Worm (Caenorhabditis elegans) whole organism, midembryonic: Measurements from ENCODE around the gene srw-8.

Source experiments
- T22C8.4 ChIP-seq: fragments of 200-800 bp; sonication (Bioruptor generic); IDR thresholded peaks from 2 replicates; pipeline ENCODE4 v1.3.6; 2022; ENCODE audit warnings: missing genetic modification characterization, missing compliant biosample characterization
- flt-1 ChIP-seq: fragments of 200-800 bp; sonication (Bioruptor generic); IDR thresholded peaks from 2 replicates; pipeline ENCODE4 v1.3.6; 2022; ENCODE audit warnings: missing genetic modification characterization, missing compliant biosample characterization
- klf-2 ChIP-seq: fragments of 200-800 bp; sonication (Bioruptor generic); conservative IDR thresholded peaks from 2 replicates; pipeline ENCODE4 v1.3.6; 2022; ENCODE audit warnings: missing genetic modification reagents, missing genetic modification characterization, missing compliant biosample characterization
- med-1 ChIP-seq: sonication (generic microtip); optimal IDR thresholded peaks from 2 replicates; lab custom pipeline; 2017; ENCODE audit warnings: missing genetic modification characterization, mild to moderate bottlenecking, missing compliant biosample characterization, antibody characterized with exemption, missing genetic modification reagents; ENCODE audit not compliant: insufficient read depth
- ref-1 ChIP-seq: fragments of 200-800 bp; sonication (Bioruptor generic); conservative IDR thresholded peaks from 2 replicates; pipeline ENCODE4 v1.3.6; 2022; ENCODE audit warnings: missing genetic modification reagents, missing genetic modification characterization, missing compliant biosample characterization
- ztf-29 ChIP-seq: fragments of 200-800 bp; sonication (Bioruptor generic); IDR thresholded peaks from 2 replicates; pipeline ENCODE4 v1.3.6; 2022; ENCODE audit warnings: missing genetic modification reagents, missing genetic modification characterization, missing compliant biosample characterization

- TF ChIP-seq flt-1 (GFP tag; lab: Robert Waterston, UW) = no peak
- TF ChIP-seq ref-1 = no peak
- TF ChIP-seq klf-2 (GFP tag; lab: Robert Waterston, UW) = no peak
- no peak for TF ChIP-seq med-1 (GFP tag; lab: Kevin White, UChicago)
- no peak for TF ChIP-seq T22C8.4
- TF ChIP-seq ztf-29 (GFP tag; lab: Robert Waterston, UW) = no peak
Observed at ce11 chrV:3039282-3039681, 5.1 kb upstream of the srw-8 start, which contains the start of gene chpf-2.
